Fruit fly (Drosophila melanogaster) whole organism, embryonic: ENCODE data around the gene CG14452.

Source experiments
- Atf6 ChIP-seq: fragments of 200-800 bp; sonication (Bioruptor generic); IDR thresholded peaks from 2 replicates; pipeline ENCODE4 v1.3.6; 2022; ENCODE audit warnings: missing biosample characterization, missing genetic modification characterization
- C15 ChIP-seq: fragments of 200-800 bp; sonication (Bioruptor generic); IDR thresholded peaks from 3 replicates; pipeline ENCODE4 v1.3.6; 2022; ENCODE audit warnings: missing biosample characterization, missing genetic modification characterization
- CG12219 ChIP-seq: fragments of 200-800 bp; sonication (Bioruptor generic); optimal IDR thresholded peaks from 3 replicates; lab custom pipeline; 2018; ENCODE audit warnings: missing biosample characterization, mild to moderate bottlenecking, missing genetic modification characterization
- CG15479 ChIP-seq: fragments of 200-800 bp; sonication (Bioruptor generic); optimal IDR thresholded peaks from 3 replicates; lab custom pipeline; 2019; ENCODE audit warnings: missing biosample characterization, mild to moderate bottlenecking, missing genetic modification characterization, moderate library complexity
- CG15696 ChIP-seq: fragments of 200-800 bp; sonication (Bioruptor generic); optimal IDR thresholded peaks from 2 replicates; lab custom pipeline; 2019; ENCODE audit warnings: missing biosample characterization, mild to moderate bottlenecking, missing genetic modification characterization, moderate library complexity
- CG1603 ChIP-seq: fragments of 200-800 bp; sonication (Bioruptor generic); optimal IDR thresholded peaks from 2 replicates; lab custom pipeline; 2019; ENCODE audit warnings: missing biosample characterization, mild to moderate bottlenecking, missing genetic modification characterization, moderate library complexity
- CG16815 ChIP-seq: fragments of 200-800 bp; sonication (Bioruptor generic); optimal IDR thresholded peaks from 3 replicates; lab custom pipeline; 2017; ENCODE audit warnings: missing biosample characterization, mild to moderate bottlenecking, missing genetic modification characterization
- CG16863 ChIP-seq: fragments of 200-800 bp; sonication (Bioruptor generic); optimal IDR thresholded peaks from 3 replicates; lab custom pipeline; 2016; ENCODE audit warnings: missing biosample characterization, missing genetic modification characterization
- CG17186 ChIP-seq: fragments of 200-800 bp; sonication (Bioruptor generic); optimal IDR thresholded peaks from 3 replicates; lab custom pipeline; 2017; ENCODE audit warnings: missing biosample characterization, missing genetic modification reagents, missing genetic modification characterization
- CG2120 ChIP-seq: fragments of 200-800 bp; sonication (Bioruptor generic); optimal IDR thresholded peaks from 3 replicates; lab custom pipeline; 2016; ENCODE audit warnings: missing biosample characterization, missing genetic modification characterization
- CG2875 ChIP-seq: fragments of 200-800 bp; sonication (Bioruptor generic); optimal IDR thresholded peaks from 2 replicates; lab custom pipeline; 2017; ENCODE audit warnings: missing biosample characterization, mild to moderate bottlenecking, missing genetic modification characterization, missing genetic modification reagents
- CG42726 ChIP-seq: fragments of 200-800 bp; sonication (Bioruptor generic); IDR thresholded peaks from 2 replicates; pipeline ENCODE4 v1.3.6; 2022; ENCODE audit warnings: missing biosample characterization, missing genetic modification characterization; ENCODE audit not compliant: partially characterized antibody
- CG4282 ChIP-seq: fragments of 200-800 bp; sonication (Bioruptor generic); optimal IDR thresholded peaks from 2 replicates; lab custom pipeline; 2016; ENCODE audit warnings: missing biosample characterization, missing genetic modification characterization
- CG4617 ChIP-seq: fragments of 200-800 bp; sonication (Bioruptor generic); optimal IDR thresholded peaks from 3 replicates; lab custom pipeline; 2016; ENCODE audit warnings: missing biosample characterization, missing genetic modification characterization, borderline replicate concordance
- CG4730 ChIP-seq: fragments of 200-800 bp; sonication (Bioruptor generic); IDR thresholded peaks from 2 replicates; pipeline ENCODE4 v1.3.6; 2022; ENCODE audit warnings: missing biosample characterization, missing genetic modification characterization
- CG7372 ChIP-seq: fragments of 200-800 bp; sonication (Bioruptor generic); IDR thresholded peaks from 2 replicates; pipeline ENCODE4 v1.3.6; 2022; ENCODE audit warnings: missing biosample characterization, missing genetic modification characterization
- CG8924 ChIP-seq: fragments of 200-800 bp; optimal IDR thresholded peaks from 3 replicates; lab custom pipeline; 2019; ENCODE audit warnings: missing biosample characterization, mild to moderate bottlenecking, missing genetic modification characterization, moderate library complexity
- Fer1 ChIP-seq: fragments of 200-800 bp; sonication (Bioruptor generic); optimal IDR thresholded peaks from 2 replicates; lab custom pipeline; 2017; ENCODE audit warnings: missing biosample characterization, mild to moderate bottlenecking, missing genetic modification characterization
- Fer3 ChIP-seq: fragments of 200-800 bp; sonication (Bioruptor generic); optimal IDR thresholded peaks from 2 replicates; lab custom pipeline; 2018; ENCODE audit warnings: missing biosample characterization, mild to moderate bottlenecking, missing genetic modification characterization, moderate library complexity
- Hr3 ChIP-seq: fragments of 200-800 bp; sonication (Bioruptor generic); optimal IDR thresholded peaks from 3 replicates; lab custom pipeline; 2016; ENCODE audit warnings: missing biosample characterization, missing genetic modification characterization
- Stat92E ChIP-seq, 3 experiments: fragments of >200 bp in 2 of 3; fragments of 200-800 bp in 1 of 3; sonication (Bioruptor generic) in 1 of 3; optimal IDR thresholded peaks; 2 replicates each; lab custom pipeline; 2017 to 2019; ENCODE audit warnings: missing biosample characterization in 3 of 3, missing genetic modification characterization in 3 of 3, mild to moderate bottlenecking in 1 of 3, moderate library complexity in 1 of 3
- Taf1 ChIP-seq: fragments of 200-800 bp; sonication (Bioruptor generic); IDR thresholded peaks from 2 replicates; pipeline ENCODE4 v1.3.6; 2022; ENCODE audit warnings: missing biosample characterization, missing genetic modification characterization
- Xbp1 ChIP-seq: fragments of 200-800 bp; sonication (Bioruptor generic); optimal IDR thresholded peaks from 3 replicates; lab custom pipeline; 2016; ENCODE audit warnings: missing biosample characterization, mild to moderate bottlenecking, missing genetic modification characterization
- al ChIP-seq: fragments of 200-800 bp; sonication (Bioruptor generic); IDR thresholded peaks from 2 replicates; pipeline ENCODE4 v1.3.6; 2022; ENCODE audit warnings: missing biosample characterization, missing genetic modification characterization
- ase ChIP-seq: fragments of 200-800 bp; sonication (Bioruptor generic); IDR thresholded peaks from 3 replicates; pipeline ENCODE4 v1.3.6; 2022; ENCODE audit warnings: missing biosample characterization, missing genetic modification characterization
- bigmax ChIP-seq: fragments of 200-800 bp; sonication (Bioruptor generic); optimal IDR thresholded peaks from 2 replicates; lab custom pipeline; 2018; ENCODE audit warnings: missing biosample characterization, mild to moderate bottlenecking, missing genetic modification characterization
- cad ChIP-seq: fragments of >200 bp; optimal IDR thresholded peaks from 2 replicates; lab custom pipeline; 2017; ENCODE audit warnings: missing biosample characterization, missing genetic modification characterization
- caup ChIP-seq: fragments of 200-800 bp; sonication (Bioruptor generic); optimal IDR thresholded peaks from 3 replicates; lab custom pipeline; 2017; ENCODE audit warnings: missing biosample characterization, mild to moderate bottlenecking, missing genetic modification characterization, moderate library complexity; ENCODE audit not compliant: severe bottlenecking
- chif ChIP-seq, 2 experiments: fragments of 200-800 bp; sonication (Bioruptor generic); optimal IDR thresholded peaks; 3 replicates each; lab custom pipeline; 2016; ENCODE audit warnings: missing biosample characterization in 2 of 2, missing genetic modification characterization in 2 of 2
- danr ChIP-seq: fragments of 200-800 bp; sonication (Bioruptor generic); IDR thresholded peaks from 2 replicates; pipeline ENCODE4 v1.3.6; 2022; ENCODE audit warnings: missing biosample characterization, missing genetic modification characterization
- dm ChIP-seq: fragments of 200-800 bp; sonication (Bioruptor generic); optimal IDR thresholded peaks from 3 replicates; lab custom pipeline; 2016; ENCODE audit warnings: missing biosample characterization, missing genetic modification characterization
- dysf ChIP-seq: fragments of 200-800 bp; sonication (Bioruptor generic); IDR thresholded peaks from 3 replicates; pipeline ENCODE4 v1.3.6; 2022; ENCODE audit warnings: missing biosample characterization, missing genetic modification characterization
- ems ChIP-seq: fragments of 200-800 bp; sonication (Bioruptor generic); optimal IDR thresholded peaks from 3 replicates; lab custom pipeline; 2016; ENCODE audit warnings: missing biosample characterization, missing genetic modification characterization
- exex ChIP-seq: fragments of 200-800 bp; sonication (Bioruptor generic); optimal IDR thresholded peaks from 4 replicates; lab custom pipeline; 2018; ENCODE audit warnings: missing biosample characterization, mild to moderate bottlenecking, missing genetic modification characterization, moderate library complexity
- fd102C ChIP-seq: fragments of 200-800 bp; sonication (Bioruptor generic); optimal IDR thresholded peaks from 2 replicates; lab custom pipeline; 2018; ENCODE audit warnings: missing biosample characterization, mild to moderate bottlenecking, missing genetic modification characterization, moderate library complexity
- fd64A ChIP-seq: fragments of 200-800 bp; sonication (Bioruptor generic); optimal IDR thresholded peaks from 3 replicates; lab custom pipeline; 2018; ENCODE audit warnings: missing biosample characterization, mild to moderate bottlenecking, missing genetic modification characterization
- inv ChIP-seq: fragments of 200-800 bp; sonication (Bioruptor generic); IDR thresholded peaks from 2 replicates; pipeline ENCODE4 v1.3.6; 2022; ENCODE audit warnings: missing biosample characterization, missing genetic modification characterization; ENCODE audit not compliant: partially characterized antibody
- jumu ChIP-seq: fragments of 200-800 bp; sonication (Bioruptor generic); optimal IDR thresholded peaks from 3 replicates; lab custom pipeline; 2016; ENCODE audit warnings: missing biosample characterization, missing genetic modification characterization
- kni ChIP-seq: fragments of 200-800 bp; sonication (Bioruptor generic); optimal IDR thresholded peaks from 3 replicates; lab custom pipeline; 2017; ENCODE audit warnings: mild to moderate bottlenecking, missing biosample characterization, missing genetic modification reagents, missing genetic modification characterization
- lola ChIP-seq, 3 experiments: fragments of >200 bp in 2 of 3; fragments of 200-800 bp in 1 of 3; sonication (Bioruptor generic) in 1 of 3; optimal IDR thresholded peaks; 2 replicates each; lab custom pipeline; 2017 to 2019; ENCODE audit warnings: missing biosample characterization in 3 of 3, missing genetic modification characterization in 3 of 3, mild to moderate bottlenecking in 1 of 3, moderate library complexity in 1 of 3
- nom ChIP-seq: fragments of 200-800 bp; sonication (Bioruptor generic); optimal IDR thresholded peaks from 2 replicates; lab custom pipeline; 2017; ENCODE audit warnings: missing biosample characterization, missing genetic modification characterization, mild to moderate bottlenecking, moderate library complexity, missing genetic modification reagents
- sd ChIP-seq: fragments of 200-800 bp; sonication (Bioruptor generic); optimal IDR thresholded peaks from 3 replicates; lab custom pipeline; 2018; ENCODE audit warnings: missing biosample characterization, mild to moderate bottlenecking, missing genetic modification characterization, moderate library complexity
- sim ChIP-seq: fragments of 200-800 bp; sonication (Bioruptor generic); IDR thresholded peaks from 2 replicates; pipeline ENCODE4 v1.3.6; 2022; ENCODE audit warnings: missing biosample characterization, missing genetic modification characterization
- slou ChIP-seq: fragments of 200-800 bp; sonication (Bioruptor generic); optimal IDR thresholded peaks from 3 replicates; lab custom pipeline; 2016; ENCODE audit warnings: missing biosample characterization, missing genetic modification characterization
- sqz ChIP-seq: fragments of 200-800 bp; sonication (Bioruptor generic); optimal IDR thresholded peaks from 3 replicates; lab custom pipeline; 2018; ENCODE audit warnings: missing biosample characterization, mild to moderate bottlenecking, missing genetic modification characterization
- sug ChIP-seq: fragments of 200-800 bp; optimal IDR thresholded peaks from 2 replicates; lab custom pipeline; 2019; ENCODE audit warnings: missing biosample characterization, mild to moderate bottlenecking, missing genetic modification characterization, moderate library complexity
- tgo ChIP-seq: fragments of 200-800 bp; sonication (Bioruptor generic); IDR thresholded peaks from 3 replicates; pipeline ENCODE4 v1.3.6; 2022; ENCODE audit warnings: missing biosample characterization, missing genetic modification characterization
- zfh1 ChIP-seq: fragments of 200-800 bp; sonication (Bioruptor generic); IDR thresholded peaks from 3 replicates; pipeline ENCODE4 v1.3.6; 2022; ENCODE audit warnings: missing biosample characterization, missing genetic modification characterization

The CG14452 gene

dm6 chr3L:22741389-22742120 is 45.8 kb downstream of the CG14452 start, which contains the start of gene CG7369 (continued):
- peak; percentile 73 for TF ChIP-seq inv (GFP tag; lab: Robert Waterston, UW)
- peak; percentile 88 for TF ChIP-seq sug (tag; lab: Kevin White, UChicago)
- TF ChIP-seq Hr3: peak; percentile 87
- TF ChIP-seq fd64A (GFP tag; lab: Kevin White, UChicago): no peak
- peak; percentile 86 for TF ChIP-seq CG8924 (tag; lab: Kevin White, UChicago)
- TF ChIP-seq Taf1 (GFP tag; lab: Robert Waterston, UW): no peak
- peak; percentile 61 for TF ChIP-seq dm (GFP tag; lab: Kevin White, UChicago)
- TF ChIP-seq al (GFP tag; lab: Robert Waterston, UW): peak; percentile 76
- TF ChIP-seq CG4282 (GFP tag; lab: Kevin White, UChicago): peak; percentile 53
- peak; percentile 88 for TF ChIP-seq CG16815 (GFP tag; lab: Kevin White, UChicago)
- TF ChIP-seq Fer3: peak; percentile 77
- TF ChIP-seq Atf6 (GFP tag; lab: Robert Waterston, UW): peak; percentile 77
- peak; percentile 33 for TF ChIP-seq CG12219 (GFP tag; lab: Kevin White, UChicago)
- no peak for TF ChIP-seq C15
- peak; percentile 62 for TF ChIP-seq CG4617 (GFP tag; lab: Kevin White, UChicago)
- TF ChIP-seq Xbp1 (GFP tag; lab: Kevin White, UChicago): peak; percentile 85
- peak; percentile 61 for TF ChIP-seq sd (tag; lab: Kevin White, UChicago)
- TF ChIP-seq nom (GFP tag; lab: Kevin White, UChicago): peak; percentile 39
- TF ChIP-seq jumu (GFP tag; lab: Kevin White, UChicago): peak; percentile 63
- peak; percentile 63 for TF ChIP-seq CG15696 (tag; lab: Kevin White, UChicago)
- no peak for TF ChIP-seq sim (GFP tag; lab: Robert Waterston, UW)
- peak; percentile 24; the same call in 1 of the 2 replicates for TF ChIP-seq danr (GFP tag; lab: Robert Waterston, UW)
- TF ChIP-seq fd102C: no peak
- peak; percentile 76 for TF ChIP-seq CG17186 (GFP tag; lab: Kevin White, UChicago)
- peak; percentile 30 for TF ChIP-seq CG1603 (tag; lab: Kevin White, UChicago)
- peak; percentile 71 for TF ChIP-seq tgo (GFP tag; lab: Robert Waterston, UW)
- TF ChIP-seq CG42726: no peak
- peak; percentile 82 for TF ChIP-seq CG7372 (GFP tag; lab: Robert Waterston, UW)
- peak; percentile 57 for TF ChIP-seq ems (GFP tag; lab: Kevin White, UChicago)
- TF ChIP-seq dysf (GFP tag; lab: Robert Waterston, UW): peak; percentile 84
- TF ChIP-seq CG16863: peak; percentile 63
- peak; percentile 76 for TF ChIP-seq slou (GFP tag; lab: Kevin White, UChicago)
- TF ChIP-seq kni: peak; percentile 64
- TF ChIP-seq Stat92E (GFP tag; optimal IDR thresholded peaks at IDR 0.05; lab: Kevin White, UChicago): no peak
- TF ChIP-seq cad: no peak
- peak; percentile 69 for TF ChIP-seq CG2875 (GFP tag; lab: Kevin White, UChicago)
- peak; percentile 42 to 71 for TF ChIP-seq chif (GFP tag; optimal IDR thresholded peaks at IDR 0.05; lab: Kevin White, UChicago)
- peak; percentile 68 for TF ChIP-seq ase (GFP tag; lab: Robert Waterston, UW)
- no peak for TF ChIP-seq sqz
- TF ChIP-seq caup (GFP tag; lab: Kevin White, UChicago): peak; percentile 84
- TF ChIP-seq CG2120 (GFP tag; lab: Kevin White, UChicago): peak; percentile 92
- no peak for TF ChIP-seq bigmax (GFP tag; lab: Kevin White, UChicago)
- peak; percentile 80 for TF ChIP-seq Fer1 (GFP tag; lab: Kevin White, UChicago)
- peak; percentile 64 for TF ChIP-seq CG15479
- peak; percentile 29 for TF ChIP-seq exex (tag; lab: Kevin White, UChicago)
- TF ChIP-seq zfh1 (GFP tag; lab: Robert Waterston, UW): peak; percentile 47; the same call in 2 of the 3 replicates
- peak; percentile 68 for TF ChIP-seq CG4730
- peak in 1 of 3 experiments; percentile 71 for TF ChIP-seq lola (GFP tag; optimal IDR thresholded peaks at IDR 0.05; lab: Kevin White, UChicago)
